Fruit fly (Drosophila melanogaster) whole organism, wandering third instar larva: ENCODE data around the gene Gr22c.

ENCODE experiments used
- Abd-B ChIP-seq: fragments of >200 bp; optimal IDR thresholded peaks from 2 replicates; lab custom pipeline; 2017; ENCODE audit warnings: missing biosample characterization, missing genetic modification characterization
- Hr78 ChIP-seq: fragments of >200 bp; optimal IDR thresholded peaks from 2 replicates; lab custom pipeline; 2017; ENCODE audit warnings: missing biosample characterization, missing genetic modification characterization
- Hr83 ChIP-seq: fragments of 200-300 bp; sonication (Bioruptor generic); optimal IDR thresholded peaks from 2 replicates; lab custom pipeline; 2016; ENCODE audit warnings: missing biosample characterization, mild to moderate bottlenecking, missing genetic modification characterization, moderate library complexity; ENCODE audit not compliant: poor library complexity, severe bottlenecking
- Jra ChIP-seq: sonication (Bioruptor generic); optimal IDR thresholded peaks from 2 replicates; lab custom pipeline; 2016; ENCODE audit warnings: missing biosample characterization, missing genetic modification characterization
- OdsH ChIP-seq: fragments of 200-800 bp; sonication (Bioruptor generic); optimal IDR thresholded peaks from 2 replicates; lab custom pipeline; 2016; ENCODE audit warnings: missing biosample characterization, mild to moderate bottlenecking, missing genetic modification characterization
- Sp1 ChIP-seq: fragments of 200-800 bp; sonication (Bioruptor generic); optimal IDR thresholded peaks from 3 replicates; lab custom pipeline; 2019; ENCODE audit warnings: missing biosample characterization, mild to moderate bottlenecking, missing genetic modification characterization, moderate library complexity
- Vsx2 ChIP-seq: fragments of 200-300, 225-300 bp; sonication (Bioruptor generic); optimal IDR thresholded peaks from 2 replicates; lab custom pipeline; 2018; ENCODE audit warnings: missing biosample characterization, missing genetic modification characterization; ENCODE audit not compliant: partially characterized antibody
- br ChIP-seq: fragments of 200-800 bp; sonication (Bioruptor generic); optimal IDR thresholded peaks from 2 replicates; lab custom pipeline; 2016; ENCODE audit warnings: missing biosample characterization, missing genetic modification characterization
- fru ChIP-seq: fragments of 200-800 bp; sonication (Bioruptor generic); optimal IDR thresholded peaks from 3 replicates; lab custom pipeline; 2016; ENCODE audit warnings: missing biosample characterization, mild to moderate bottlenecking, missing genetic modification characterization
- h ChIP-seq: fragments of 200-800 bp; sonication (Bioruptor generic); optimal IDR thresholded peaks from 3 replicates; lab custom pipeline; 2016; ENCODE audit warnings: missing biosample characterization, mild to moderate bottlenecking, missing genetic modification characterization
- lola ChIP-seq: fragments of >200 bp; optimal IDR thresholded peaks from 2 replicates; lab custom pipeline; 2017; ENCODE audit warnings: missing biosample characterization, missing genetic modification characterization
- rgr ChIP-seq: fragments of 200-800 bp; sonication (Bioruptor generic); optimal IDR thresholded peaks from 3 replicates; lab custom pipeline; 2016; ENCODE audit warnings: missing biosample characterization, mild to moderate bottlenecking, missing genetic modification characterization
- usp ChIP-seq: fragments of >200 bp; optimal IDR thresholded peaks from 2 replicates; lab custom pipeline; 2017; ENCODE audit warnings: missing biosample characterization, missing genetic modification characterization

- TF ChIP-seq fru (GFP tag; lab: Kevin White, UChicago) (no peak), rgr (GFP tag; lab: Kevin White, UChicago) (no peak), Hr78 (GFP tag; lab: Kevin White, UChicago) (no peak), br (GFP tag; lab: Kevin White, UChicago) (no peak), Abd-B (GFP tag; lab: Kevin White, UChicago) (no peak), lola (GFP tag; lab: Kevin White, UChicago) (no peak), OdsH (GFP tag; lab: Kevin White, UChicago) (no peak), h (GFP tag; lab: Kevin White, UChicago) (no peak), Vsx2 (no peak), usp (no peak), Hr83 (GFP tag; lab: Kevin White, UChicago) (no peak), Jra (GFP tag; lab: Kevin White, UChicago) (no peak), Sp1 (GFP tag; lab: Kevin White, UChicago) (no peak)
Measured at dm6 chr2L:1758853-1759252, 32.8 kb downstream of the Gr22c start, which contains the start of gene CG17650.
